Fruit fly (Drosophila melanogaster) whole organism, embryonic: ENCODE data around the gene CG43055.

Experiments
- Atf6 ChIP-seq: fragments of 200-800 bp; sonication (Bioruptor generic); IDR thresholded peaks from 2 replicates; pipeline ENCODE4 v1.3.6; 2022; ENCODE audit warnings: missing biosample characterization, missing genetic modification characterization
- Awh ChIP-seq: fragments of 200-800 bp; sonication (Bioruptor generic); IDR thresholded peaks from 2 replicates; pipeline ENCODE4, ENCODE4 v1.3.6; 2022; ENCODE audit warnings: missing biosample characterization, missing genetic modification characterization
- Blimp-1 ChIP-seq: fragments of 200-800 bp; sonication (Bioruptor generic); optimal IDR thresholded peaks from 3 replicates; lab custom pipeline; 2018; ENCODE audit warnings: missing biosample characterization, missing genetic modification characterization, mild to moderate bottlenecking, moderate library complexity, missing genetic modification reagents
- C15 ChIP-seq: fragments of 200-800 bp; sonication (Bioruptor generic); IDR thresholded peaks from 3 replicates; pipeline ENCODE4 v1.3.6; 2022; ENCODE audit warnings: missing biosample characterization, missing genetic modification characterization
- CG10959 ChIP-seq: fragments of 200-800 bp; sonication (Bioruptor generic); IDR thresholded peaks from 2 replicates; pipeline ENCODE4 v1.3.6; 2022; ENCODE audit warnings: missing biosample characterization, missing genetic modification characterization
- CG10979 ChIP-seq: fragments of 200-800 bp; sonication (Bioruptor generic); optimal IDR thresholded peaks from 2 replicates; lab custom pipeline; 2018; ENCODE audit warnings: missing biosample characterization, mild to moderate bottlenecking, missing genetic modification characterization, moderate library complexity
- CG14441 ChIP-seq: fragments of 200-800 bp; sonication (Bioruptor generic); IDR thresholded peaks from 2 replicates; pipeline ENCODE4 v1.3.6; 2022; ENCODE audit warnings: missing biosample characterization, missing genetic modification characterization
- CG14667 ChIP-seq: fragments of 200-800 bp; sonication (Bioruptor generic); IDR thresholded peaks from 2 replicates; pipeline ENCODE4 v1.3.6; 2022; ENCODE audit warnings: missing biosample characterization, missing genetic modification characterization
- CG14965 ChIP-seq: fragments of 200-800 bp; sonication (Bioruptor generic); optimal IDR thresholded peaks from 2 replicates; lab custom pipeline; 2016; ENCODE audit warnings: missing biosample characterization, missing genetic modification characterization, borderline replicate concordance
- CG1603 ChIP-seq: fragments of 200-800 bp; sonication (Bioruptor generic); optimal IDR thresholded peaks from 2 replicates; lab custom pipeline; 2019; ENCODE audit warnings: missing biosample characterization, mild to moderate bottlenecking, missing genetic modification characterization, moderate library complexity
- CG17361 ChIP-seq: fragments of 200-800 bp; sonication (Bioruptor generic); IDR thresholded peaks from 3 replicates; pipeline ENCODE4 v1.3.6; 2022; ENCODE audit warnings: missing biosample characterization, missing genetic modification characterization
- CG1832 ChIP-seq: fragments of 200-800 bp; sonication (Bioruptor generic); optimal IDR thresholded peaks from 2 replicates; lab custom pipeline; 2017; ENCODE audit warnings: missing biosample characterization, mild to moderate bottlenecking, missing genetic modification characterization, inconsistent platforms
- CG18599 ChIP-seq: fragments of 200-800 bp; sonication (Bioruptor generic); optimal IDR thresholded peaks from 3 replicates; lab custom pipeline; 2017; ENCODE audit warnings: missing biosample characterization, missing genetic modification characterization, mild to moderate bottlenecking, moderate library complexity, missing genetic modification reagents
- CG32532 ChIP-seq: fragments of 200-800 bp; sonication (Bioruptor generic); IDR thresholded peaks from 2 replicates; pipeline ENCODE4 v1.3.6; 2022; ENCODE audit warnings: missing biosample characterization, missing genetic modification characterization
- CG3838 ChIP-seq: fragments of 200-800 bp; sonication (Bioruptor generic); optimal IDR thresholded peaks from 3 replicates; lab custom pipeline; 2016; ENCODE audit warnings: missing biosample characterization, missing genetic modification characterization
- CG3995 ChIP-seq: fragments of 200-800 bp; sonication (Bioruptor generic); optimal IDR thresholded peaks from 3 replicates; lab custom pipeline; 2016; ENCODE audit warnings: missing biosample characterization, missing genetic modification characterization
- CG9932 ChIP-seq: fragments of 200-800 bp; sonication (Bioruptor generic); IDR thresholded peaks from 2 replicates; pipeline ENCODE4 v1.3.6; 2022; ENCODE audit warnings: missing biosample characterization, missing genetic modification characterization
- D ChIP-seq, 2 experiments: fragments of 200-800 bp in 1 of 2; fragments of >200 bp in 1 of 2; sonication (Bioruptor generic) in 1 of 2; optimal IDR thresholded peaks; 2 replicates in 1 of 2; 3 replicates in 1 of 2; lab custom pipeline; 2017; ENCODE audit warnings: mild to moderate bottlenecking in 1 of 2, missing biosample characterization in 1 of 2, missing genetic modification characterization in 1 of 2, missing genetic modification reagents in 1 of 2
- E2f1 ChIP-seq: fragments of 200-800 bp; sonication (Bioruptor generic); IDR thresholded peaks from 2 replicates; pipeline ENCODE4 v1.3.6; 2022; ENCODE audit warnings: missing biosample characterization, missing genetic modification characterization
- Lim3 ChIP-seq: fragments of 200-800 bp; sonication (Bioruptor generic); IDR thresholded peaks from 2 replicates; pipeline ENCODE4 v1.3.6; 2022; ENCODE audit warnings: missing biosample characterization, missing genetic modification characterization
- MESR4 ChIP-seq: fragments of 200-800 bp; sonication (Bioruptor generic); optimal IDR thresholded peaks from 2 replicates; lab custom pipeline; 2018; ENCODE audit warnings: missing biosample characterization, mild to moderate bottlenecking, missing genetic modification characterization, moderate library complexity
- MTF-1 ChIP-seq: fragments of 200-800 bp; sonication (Bioruptor generic); optimal IDR thresholded peaks from 2 replicates; lab custom pipeline; 2018; ENCODE audit warnings: missing biosample characterization, mild to moderate bottlenecking, missing genetic modification characterization, borderline replicate concordance
- Nf-YA ChIP-seq: fragments of 200-800 bp; sonication (Bioruptor generic); IDR thresholded peaks from 2 replicates; pipeline ENCODE4 v1.3.6; 2022; ENCODE audit warnings: missing biosample characterization, missing genetic modification characterization
- Optix ChIP-seq: fragments of 200-800 bp; sonication (Bioruptor generic); IDR thresholded peaks from 3 replicates; pipeline ENCODE4 v1.3.6; 2022; ENCODE audit warnings: missing biosample characterization, missing genetic modification characterization
- Pdp1 ChIP-seq, 2 experiments: fragments of 200-800 bp; sonication (Bioruptor generic); optimal IDR thresholded peaks; 3 replicates each; lab custom pipeline; 2016; ENCODE audit warnings: missing biosample characterization in 2 of 2, missing genetic modification characterization in 2 of 2, mild to moderate bottlenecking in 1 of 2, moderate library complexity in 1 of 2
- Ptx1 ChIP-seq: fragments of 200-800 bp; sonication (Bioruptor generic); IDR thresholded peaks from 2 replicates; pipeline ENCODE4 v1.3.6; 2022; ENCODE audit warnings: missing biosample characterization, missing genetic modification characterization
- al ChIP-seq: fragments of 200-800 bp; sonication (Bioruptor generic); IDR thresholded peaks from 2 replicates; pipeline ENCODE4 v1.3.6; 2022; ENCODE audit warnings: missing biosample characterization, missing genetic modification characterization
- bcd ChIP-seq: fragments of 200-800 bp; sonication (Bioruptor generic); optimal IDR thresholded peaks from 2 replicates; lab custom pipeline; 2017; ENCODE audit warnings: missing biosample characterization, mild to moderate bottlenecking, missing genetic modification characterization
- ci ChIP-seq: fragments of 200-800 bp; sonication (Bioruptor generic); IDR thresholded peaks from 3 replicates; pipeline ENCODE4 v1.3.6; 2022; ENCODE audit warnings: missing biosample characterization, missing genetic modification characterization
- corto ChIP-seq: fragments of 200-800 bp; sonication (Bioruptor generic); optimal IDR thresholded peaks from 2 replicates; lab custom pipeline; 2016; ENCODE audit warnings: missing biosample characterization, mild to moderate bottlenecking, missing genetic modification characterization, moderate library complexity
- croc ChIP-seq: fragments of 200-800 bp; sonication (Bioruptor generic); conservative IDR thresholded peaks from 3 replicates; pipeline ENCODE4 v1.3.6; 2022; ENCODE audit warnings: missing biosample characterization, missing genetic modification characterization
- dpn ChIP-seq, 2 experiments: fragments of 200-800 bp; sonication (Bioruptor generic); optimal IDR thresholded peaks; 3 replicates each; lab custom pipeline; 2016; ENCODE audit warnings: missing biosample characterization in 2 of 2, missing genetic modification characterization in 2 of 2
- fu2 ChIP-seq: fragments of 200-800 bp; sonication (Bioruptor generic); optimal IDR thresholded peaks from 2 replicates; lab custom pipeline; 2016; ENCODE audit warnings: missing biosample characterization, missing genetic modification characterization
- gcm ChIP-seq: fragments of 200-800 bp; sonication (Bioruptor generic); optimal IDR thresholded peaks from 2 replicates; lab custom pipeline; 2019; ENCODE audit warnings: missing biosample characterization, mild to moderate bottlenecking, missing genetic modification characterization, moderate library complexity
- lab ChIP-seq: fragments of 200-800 bp; sonication (Bioruptor generic); optimal IDR thresholded peaks from 3 replicates; lab custom pipeline; 2017; ENCODE audit warnings: missing biosample characterization, missing genetic modification characterization, mild to moderate bottlenecking, moderate library complexity, missing genetic modification reagents
- lmd ChIP-seq: fragments of 200-800 bp; sonication (Bioruptor generic); IDR thresholded peaks from 2 replicates; pipeline ENCODE4 v1.3.6; 2022; ENCODE audit warnings: missing biosample characterization, missing genetic modification characterization
- mirr ChIP-seq: fragments of 200-800 bp; sonication (Bioruptor generic); optimal IDR thresholded peaks from 3 replicates; lab custom pipeline; 2018; ENCODE audit warnings: missing biosample characterization, mild to moderate bottlenecking, missing genetic modification characterization
- pan ChIP-seq, 4 experiments: fragments of >200 bp in 3 of 4; fragments of 200-800 bp in 1 of 4; sonication (Bioruptor generic) in 1 of 4; optimal IDR thresholded peaks in 3 of 4; IDR thresholded peaks in 1 of 4; 2 replicates each; pipeline versions ENCODE4 v1.3.6 to Lab custom; 2017 to 2022; ENCODE audit warnings: missing biosample characterization in 2 of 4, missing genetic modification characterization in 2 of 4, mixed read lengths in 1 of 4
- pros ChIP-seq: fragments of 200-800 bp; sonication (Bioruptor generic); optimal IDR thresholded peaks from 3 replicates; lab custom pipeline; 2019; ENCODE audit warnings: missing biosample characterization, mild to moderate bottlenecking, missing genetic modification characterization, moderate library complexity
- ranshi ChIP-seq: fragments of 200-800 bp; sonication (Bioruptor generic); IDR thresholded peaks from 2 replicates; pipeline ENCODE4 v1.3.6; 2022; ENCODE audit warnings: missing biosample characterization, missing genetic modification characterization
- scrt ChIP-seq: fragments of 200-800 bp; sonication (Bioruptor generic); optimal IDR thresholded peaks from 2 replicates; lab custom pipeline; 2018; ENCODE audit warnings: missing biosample characterization, mild to moderate bottlenecking, missing genetic modification characterization, moderate library complexity
- sisA ChIP-seq: fragments of 200-800 bp; sonication (Bioruptor generic); IDR thresholded peaks from 2 replicates; pipeline ENCODE4 v1.3.6; 2022; ENCODE audit warnings: missing biosample characterization, missing genetic modification characterization
- ssp ChIP-seq: fragments of 200-800 bp; sonication (Bioruptor generic); IDR thresholded peaks from 2 replicates; pipeline ENCODE4 v1.3.6; 2022; ENCODE audit warnings: missing biosample characterization, missing genetic modification characterization
- stc ChIP-seq: fragments of 200-800 bp; sonication (Bioruptor generic); IDR thresholded peaks from 2 replicates; pipeline ENCODE4 v1.3.6; 2022; ENCODE audit warnings: missing biosample characterization, missing genetic modification characterization
- tin ChIP-seq: fragments of 200-800 bp; sonication (Bioruptor generic); optimal IDR thresholded peaks from 3 replicates; lab custom pipeline; 2016; ENCODE audit warnings: missing biosample characterization, missing genetic modification characterization
- ttk ChIP-seq: fragments of 200-800 bp; sonication (Bioruptor generic); IDR thresholded peaks from 2 replicates; pipeline ENCODE4 v2.1.2; 2022; ENCODE audit warnings: missing biosample characterization, missing genetic modification characterization
- vvl ChIP-seq: fragments of 200-800 bp; sonication (Bioruptor generic); IDR thresholded peaks from 2 replicates; pipeline ENCODE4 v1.3.6; 2022; ENCODE audit warnings: missing biosample characterization, missing genetic modification characterization
- zfh1 ChIP-seq: fragments of 200-800 bp; sonication (Bioruptor generic); IDR thresholded peaks from 3 replicates; pipeline ENCODE4 v1.3.6; 2022; ENCODE audit warnings: missing biosample characterization, missing genetic modification characterization

Gene CG43055

dm6 chr2L:4417982-4418381 is 7.0 kb downstream of the CG43055 start (continued):
- TF ChIP-seq Atf6 (GFP tag; lab: Robert Waterston, UW) (0 out of 2 replicates have a peak, but pooled peaks have one; percentile 28), CG1832 (GFP tag; lab: Kevin White, UChicago) (peak; percentile 34), Pdp1 (GFP tag; optimal IDR thresholded peaks at IDR 0.05; lab: Kevin White, UChicago) (peak in 1 of 2 experiments; percentile 10), Blimp-1 (GFP tag; lab: Kevin White, UChicago) (peak; percentile 11), mirr (GFP tag; lab: Kevin White, UChicago) (peak; percentile 7), CG9932 (GFP tag; lab: Robert Waterston, UW) (0 out of 2 replicates have a peak, but pooled peaks have one; percentile 16), CG10959 (GFP tag; lab: Robert Waterston, UW) (peak; percentile 34; the same call in 1 of the 2 replicates), MTF-1 (GFP tag; lab: Kevin White, UChicago) (no peak), MESR4 (no peak), Optix (peak; percentile 32; the same call in 1 of the 3 replicates), ssp (0 out of 2 replicates have a peak, but pooled peaks have one; percentile 22), tin (GFP tag; lab: Kevin White, UChicago) (peak; percentile 18), stc (peak; percentile 53), CG14441 (peak; percentile 42; the same call in 1 of the 2 replicates), Lim3 (GFP tag; lab: Robert Waterston, UW) (0 out of 2 replicates have a peak, but pooled peaks have one; percentile 17), pan (optimal IDR thresholded peaks at IDR 0.05; lab: Kevin White, UChicago) (no peak), pan (GFP tag; optimal IDR thresholded peaks at IDR 0.05 in 1 of 2, IDR thresholded peaks at IDR 0.05 in 1 of 2) (peak in 1 of 2 experiments; percentile 31), Ptx1 (GFP tag; lab: Robert Waterston, UW) (peak; percentile 39; the same call in 1 of the 2 replicates), CG3838 (no peak), ranshi (GFP tag; lab: Robert Waterston, UW) (0 out of 2 replicates have a peak, but pooled peaks have one; percentile 11), Awh (GFP tag; lab: Robert Waterston, UW) (0 out of 2 replicates have a peak, but pooled peaks have one; percentile 20), CG14965 (GFP tag; lab: Kevin White, UChicago) (peak; percentile 96), pros (GFP tag; lab: Kevin White, UChicago) (no peak), vvl (GFP tag; lab: Robert Waterston, UW) (peak; percentile 27; the same call in 1 of the 2 replicates), Nf-YA (GFP tag; lab: Robert Waterston, UW) (0 out of 2 replicates have a peak, but pooled peaks have one; percentile 8), dpn (GFP tag; optimal IDR thresholded peaks at IDR 0.05; lab: Kevin White, UChicago) (peak in 1 of 2 experiments; percentile 4), zfh1 (GFP tag; lab: Robert Waterston, UW) (0 out of 3 replicates have a peak, but pooled peaks have one; percentile 16), sisA (0 out of 2 replicates have a peak, but pooled peaks have one; percentile 24), lab (peak; percentile 18), scrt (GFP tag; lab: Kevin White, UChicago) (peak; percentile 48), corto (GFP tag; lab: Kevin White, UChicago) (no peak), ci (GFP tag; lab: Robert Waterston, UW) (peak; percentile 52; the same call in 1 of the 3 replicates), CG32532 (GFP tag; lab: Robert Waterston, UW) (peak; percentile 45; the same call in 1 of the 2 replicates), ttk (0 out of 2 replicates have a peak, but pooled peaks have one; percentile 38), D (optimal IDR thresholded peaks at IDR 0.05; lab: Kevin White, UChicago) (no peak), D (GFP tag; optimal IDR thresholded peaks at IDR 0.05; lab: Kevin White, UChicago) (peak; percentile 15), CG14667 (GFP tag; lab: Robert Waterston, UW) (peak; percentile 32; the same call in 1 of the 2 replicates), gcm (no peak), CG1603 (tag; lab: Kevin White, UChicago) (peak; percentile 25), C15 (GFP tag; lab: Robert Waterston, UW) (0 out of 3 replicates have a peak, but pooled peaks have one; percentile 31), CG10979 (peak; percentile 96), CG3995 (GFP tag; lab: Kevin White, UChicago) (no peak), bcd (GFP tag; lab: Kevin White, UChicago) (peak; percentile 19), fu2 (GFP tag; lab: Kevin White, UChicago) (no peak), al (GFP tag; lab: Robert Waterston, UW) (no peak), croc (GFP tag; lab: Robert Waterston, UW) (peak; percentile 13; the same call in 1 of the 3 replicates), E2f1 (GFP tag; lab: Robert Waterston, UW) (no peak), CG17361 (no peak), lmd (GFP tag; lab: Robert Waterston, UW) (peak; percentile 53), CG18599 (GFP tag; lab: Kevin White, UChicago) (no peak)
